Worm (Caenorhabditis elegans): ENCODE results near the gene R10D12.10.

DNA sequence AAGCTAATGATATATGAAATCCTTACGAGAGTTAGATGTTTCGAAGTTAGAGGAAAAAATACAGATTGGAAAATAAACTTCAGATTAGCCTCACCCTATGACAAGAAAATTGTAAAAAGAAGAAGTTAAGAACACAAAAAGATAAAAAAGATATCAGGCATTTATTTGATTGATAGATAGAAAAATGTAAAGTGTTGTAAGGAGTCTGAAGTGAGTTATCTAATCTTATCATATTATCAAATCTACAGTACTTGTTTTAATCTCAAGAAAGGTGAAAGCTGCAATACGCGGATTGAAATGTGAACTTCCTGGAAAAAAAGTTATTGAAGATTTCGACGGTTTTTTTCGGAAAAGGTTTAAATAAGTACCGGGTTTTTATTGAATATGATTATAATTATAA lies 22.7 kb downstream of the R10D12.10 start:
- TF ChIP-seq tab-1 (GFP tag; IDR thresholded peaks at IDR 0.05) = no peak
- TF ChIP-seq flt-1 (GFP tag; IDR thresholded peaks at IDR 0.05) = no peak
- TF ChIP-seq ztf-29 (GFP tag; IDR thresholded peaks at IDR 0.05) = no peak
- TF ChIP-seq ref-1 (GFP tag; conservative IDR thresholded peaks at IDR 0.05) = no peak
- TF ChIP-seq ztf-23 (GFP tag; IDR thresholded peaks at IDR 0.05) = no peak
- no peak for TF ChIP-seq T22C8.4 (GFP tag; IDR thresholded peaks at IDR 0.05)

Measured in whole organism, midembryonic.